Fruit fly (Drosophila melanogaster): ENCODE data around the gene Btk.

Btk gene

DNA sequence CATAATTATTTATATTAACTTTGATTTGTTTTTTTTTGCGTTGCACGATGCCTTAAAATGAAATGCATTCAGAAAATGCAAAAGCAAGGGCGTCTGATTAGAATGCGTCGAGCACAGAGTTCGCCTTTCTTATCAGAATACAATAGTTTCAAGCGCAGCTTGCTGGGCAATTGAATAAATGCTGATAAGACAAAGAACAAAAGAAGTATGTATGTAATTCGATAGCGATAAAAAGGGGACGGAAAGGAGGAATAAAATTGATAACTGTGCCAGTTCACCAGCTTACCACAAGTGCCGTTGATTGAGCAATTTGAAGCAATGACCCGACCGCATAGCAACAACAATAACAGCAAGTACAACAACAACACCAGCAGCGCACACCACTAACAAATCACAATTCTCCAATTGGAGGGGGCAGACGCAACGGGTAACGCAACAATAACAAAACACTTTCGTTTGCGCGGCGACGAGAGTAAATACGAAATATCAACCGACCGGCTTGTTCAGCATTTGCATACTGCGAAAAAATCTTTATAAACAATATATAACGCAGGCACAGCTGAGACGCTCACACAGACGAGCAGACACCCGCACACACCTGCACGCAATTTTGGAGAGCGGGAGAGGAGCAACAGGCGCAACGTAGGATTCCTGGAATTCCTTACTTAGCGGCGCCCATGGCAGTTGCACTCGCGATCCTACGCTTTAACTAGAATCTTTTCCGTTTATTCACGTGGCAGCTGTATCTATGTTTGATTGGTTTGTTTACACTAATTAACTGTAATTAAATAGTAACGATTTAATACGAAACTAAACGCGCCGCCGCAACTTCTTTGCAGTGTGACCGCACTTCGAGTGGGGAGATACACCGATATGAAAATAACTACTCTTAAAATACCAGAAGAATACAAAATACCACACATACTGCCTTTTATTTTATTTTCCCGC, at the start of gene Btk:
Gene Btk (minus strand): TSS at position 860 of the 948 bp plus-strand sequence.
- no peak for TF ChIP-seq CG17801 (GFP tag; optimal IDR thresholded peaks at IDR 0.05; ENCODE audit: partially characterized antibody)

DNA sequence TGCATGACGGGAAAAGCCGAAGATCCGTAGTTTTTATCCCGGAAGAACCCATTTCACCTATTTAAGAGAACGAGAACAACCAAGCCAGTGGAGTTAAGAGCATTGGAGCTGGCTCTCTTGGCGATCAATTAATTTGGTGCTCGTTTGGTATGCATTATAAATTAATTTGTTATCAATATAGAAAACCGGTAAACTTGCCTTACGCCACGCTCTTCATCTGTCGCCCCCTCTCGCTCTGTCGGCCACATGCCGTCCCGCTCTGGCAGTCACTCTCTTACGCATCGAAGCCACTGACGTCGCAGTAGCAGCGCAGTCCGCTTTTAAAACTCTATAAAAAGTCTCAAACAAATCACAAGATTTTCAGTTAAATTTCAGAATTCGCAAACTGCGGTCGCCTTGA, 45.4 kb upstream of the Btk start, which contains the start of gene CG7778:
Gene CG7778 (plus strand): TSS at position 361 of the 400 bp plus-strand sequence.
- no peak for TF ChIP-seq CG17801 (GFP tag; optimal IDR thresholded peaks at IDR 0.05; ENCODE audit: partially characterized antibody)

DNA sequence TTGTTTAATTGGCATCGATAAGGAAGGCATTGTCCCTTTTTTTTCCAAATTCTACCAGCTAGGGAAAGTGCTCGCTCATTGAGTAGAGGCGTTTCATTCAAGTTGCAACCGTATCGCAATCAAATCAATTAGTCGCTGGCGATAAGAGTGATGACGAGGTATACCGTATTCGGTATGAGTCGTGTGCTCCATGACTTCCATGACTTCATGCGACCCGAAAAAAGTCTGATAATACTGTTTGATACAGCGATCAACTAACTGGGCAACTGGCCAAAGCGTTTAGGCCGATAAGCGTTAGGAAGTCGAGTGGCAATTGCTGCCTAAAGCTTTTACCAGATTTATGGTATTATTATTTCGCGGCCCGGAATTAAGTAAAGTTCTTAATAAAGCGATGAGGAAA, 43.7 kb upstream of the Btk start:
- TF ChIP-seq CG17801 (GFP tag; optimal IDR thresholded peaks at IDR 0.05; ENCODE audit: partially characterized antibody), result no peak

DNA sequence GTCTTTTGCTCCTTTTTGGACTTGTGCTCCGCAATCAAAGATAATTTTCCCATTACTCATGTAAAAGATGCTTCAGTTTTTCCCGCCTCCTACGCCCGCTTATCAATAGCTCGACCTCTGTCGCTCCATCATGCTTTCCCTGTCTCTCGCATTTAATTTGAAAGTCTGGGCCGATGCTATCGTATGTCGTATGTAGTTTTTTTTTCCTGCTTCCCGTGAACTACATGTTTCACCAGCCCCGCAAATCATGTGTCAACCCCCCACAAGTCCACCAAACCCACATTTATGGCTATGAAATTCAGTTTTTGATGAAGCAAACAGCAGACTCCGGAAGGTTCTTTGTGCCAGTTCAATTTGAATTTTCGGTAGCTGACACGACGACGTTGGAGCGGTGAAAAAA, 41.5 kb upstream of the Btk start, which contains the start of gene CG14273:
Gene CG14273 (plus strand): TSS at position 301 of the 400 bp plus-strand sequence.
- TF ChIP-seq CG17801 (GFP tag; optimal IDR thresholded peaks at IDR 0.05; ENCODE audit: partially characterized antibody), result no peak

DNA sequence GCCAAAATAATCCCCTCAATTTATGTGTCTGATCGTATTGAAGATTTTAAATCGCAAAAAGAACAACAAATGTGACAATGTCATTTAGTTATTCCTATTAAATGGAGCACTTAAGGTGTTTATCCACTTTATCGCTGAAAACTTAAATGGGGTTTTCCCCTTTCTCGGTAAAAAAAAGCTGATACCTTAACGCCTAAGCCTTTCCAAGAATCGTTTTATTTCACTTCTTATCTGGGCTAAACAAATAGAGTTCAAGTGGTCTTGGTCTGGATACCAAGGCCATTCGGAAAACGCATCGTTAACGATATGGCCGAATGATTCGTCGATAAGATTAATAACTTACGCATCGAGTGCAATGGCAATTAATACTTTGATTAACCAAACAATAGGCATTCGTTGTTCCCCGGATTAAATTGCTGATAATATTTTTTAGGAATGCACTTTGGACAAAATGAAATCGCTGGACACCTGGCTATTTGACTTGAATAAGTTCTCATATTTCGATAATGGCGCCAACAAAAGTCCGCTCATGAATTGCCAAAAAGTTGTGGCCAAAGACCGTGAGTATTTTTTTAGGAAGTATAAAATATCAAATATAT, 39.0 kb upstream of the Btk start:
- no peak for TF ChIP-seq CG17801 (GFP tag; optimal IDR thresholded peaks at IDR 0.05; ENCODE audit: partially characterized antibody)

DNA sequence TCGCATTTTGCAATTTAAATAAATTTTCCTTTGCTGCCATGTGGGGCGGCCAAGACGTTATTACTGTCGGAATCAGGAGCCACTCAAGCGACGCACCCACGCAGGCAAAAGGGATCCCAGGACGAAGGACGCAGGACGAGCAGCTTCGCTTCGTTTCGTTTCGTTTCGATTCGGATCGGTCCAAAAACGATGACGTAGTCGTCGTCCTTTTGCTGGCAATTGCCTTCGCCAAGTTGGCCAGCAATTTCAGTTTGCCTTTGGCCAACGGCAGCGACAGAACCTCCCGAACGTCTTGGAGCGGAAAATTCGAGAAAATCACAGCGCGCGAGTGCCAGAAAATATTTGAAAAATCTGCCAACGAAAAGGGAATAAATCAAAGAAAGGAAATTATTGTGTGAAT, 37.2 kb upstream of the Btk start, which contains the start of gene witty:
Gene witty (plus strand): TSS at position 249 of the 400 bp plus-strand sequence.
- no peak for TF ChIP-seq CG17801 (GFP tag; optimal IDR thresholded peaks at IDR 0.05; ENCODE audit: partially characterized antibody)

DNA sequence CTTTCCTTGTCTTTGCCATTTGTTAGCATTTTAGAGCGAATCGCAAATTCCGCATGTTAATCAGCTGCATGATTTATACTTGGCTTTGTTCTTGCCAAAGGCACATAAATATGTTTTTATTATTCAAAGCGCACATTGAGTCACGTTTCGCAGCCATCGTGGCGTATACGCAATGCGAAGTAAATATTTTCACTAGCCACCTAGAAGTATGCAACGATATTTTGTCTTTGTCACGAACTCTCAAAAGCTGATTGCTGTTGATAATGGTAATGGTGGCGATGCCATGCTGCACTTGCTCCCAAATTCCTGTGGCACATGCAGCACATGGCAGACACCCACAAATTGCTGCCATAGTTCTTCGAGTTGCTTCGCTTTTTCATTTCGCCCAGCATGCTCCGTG, 33.8 kb upstream of the Btk start:
- no peak for TF ChIP-seq CG17801 (GFP tag; optimal IDR thresholded peaks at IDR 0.05; ENCODE audit: partially characterized antibody)

DNA sequence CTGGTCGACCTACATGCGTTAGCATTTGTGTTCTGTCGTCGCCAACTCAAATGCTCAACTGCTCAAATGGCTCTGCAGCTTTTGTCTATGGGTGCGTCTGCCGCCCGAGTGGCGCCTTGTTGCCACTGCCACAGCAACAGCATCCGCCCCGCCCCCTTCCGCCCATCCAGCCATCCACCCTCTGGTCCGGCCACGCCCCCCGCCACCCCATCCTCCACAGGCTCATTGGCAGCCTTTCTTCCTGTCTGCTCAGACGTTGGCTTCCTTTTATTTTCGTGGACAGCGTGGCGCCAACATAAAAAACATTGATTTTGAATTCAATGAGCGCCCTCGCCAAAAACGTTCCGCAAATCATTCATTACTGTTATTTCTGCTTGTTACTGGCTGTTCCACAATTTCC, 32.7 kb upstream of the Btk start:
- no peak for TF ChIP-seq CG17801 (GFP tag; optimal IDR thresholded peaks at IDR 0.05; ENCODE audit: partially characterized antibody)

DNA sequence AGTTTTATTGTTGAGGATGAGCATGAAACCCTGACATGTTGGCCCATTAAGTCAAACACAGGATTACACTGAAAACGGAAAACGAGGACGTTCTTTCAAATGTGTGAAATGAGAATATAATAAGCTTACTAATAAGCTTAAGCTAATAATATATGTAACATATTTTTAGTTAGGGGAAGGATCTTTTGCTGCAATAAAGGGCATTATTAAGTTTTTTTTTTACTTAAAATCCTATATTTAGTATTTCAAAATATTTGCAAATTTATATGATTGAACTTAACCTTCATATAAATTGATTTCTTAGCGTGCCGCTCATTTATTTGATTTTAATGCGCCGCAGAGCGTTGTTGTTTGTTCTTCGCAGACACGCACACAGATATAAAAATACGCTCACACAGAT, 32.3 kb upstream of the Btk start:
- TF ChIP-seq CG17801 (GFP tag; optimal IDR thresholded peaks at IDR 0.05; ENCODE audit: partially characterized antibody), result no peak

DNA sequence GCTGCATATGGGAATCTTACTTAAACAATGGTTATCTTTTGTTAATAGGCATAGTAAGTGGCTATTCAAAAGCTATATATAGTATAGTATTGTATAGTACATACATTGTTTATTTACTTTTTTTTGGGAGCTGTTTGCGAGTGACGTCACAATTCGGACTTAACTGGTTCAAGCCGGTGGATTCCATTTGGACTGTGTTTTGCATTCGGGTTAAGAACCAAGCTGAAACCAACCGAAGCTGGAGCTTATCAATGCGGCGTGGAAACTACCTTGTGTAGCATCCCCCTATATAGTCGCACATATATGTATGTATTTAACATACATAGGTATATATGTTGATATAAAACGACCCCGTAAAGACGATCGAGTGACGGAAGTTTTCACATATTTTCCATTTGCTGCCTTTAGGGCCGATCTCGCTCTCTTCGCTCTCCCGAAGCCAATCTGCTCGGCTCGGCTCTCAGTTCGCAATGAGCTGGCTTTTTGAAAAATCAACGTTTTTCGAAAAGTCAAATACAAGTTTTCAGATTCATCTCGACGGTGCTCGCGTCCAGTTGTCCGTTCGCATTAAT, 27.7 kb upstream of the Btk start:
- no peak for TF ChIP-seq CG17801 (GFP tag; optimal IDR thresholded peaks at IDR 0.05; ENCODE audit: partially characterized antibody)

DNA sequence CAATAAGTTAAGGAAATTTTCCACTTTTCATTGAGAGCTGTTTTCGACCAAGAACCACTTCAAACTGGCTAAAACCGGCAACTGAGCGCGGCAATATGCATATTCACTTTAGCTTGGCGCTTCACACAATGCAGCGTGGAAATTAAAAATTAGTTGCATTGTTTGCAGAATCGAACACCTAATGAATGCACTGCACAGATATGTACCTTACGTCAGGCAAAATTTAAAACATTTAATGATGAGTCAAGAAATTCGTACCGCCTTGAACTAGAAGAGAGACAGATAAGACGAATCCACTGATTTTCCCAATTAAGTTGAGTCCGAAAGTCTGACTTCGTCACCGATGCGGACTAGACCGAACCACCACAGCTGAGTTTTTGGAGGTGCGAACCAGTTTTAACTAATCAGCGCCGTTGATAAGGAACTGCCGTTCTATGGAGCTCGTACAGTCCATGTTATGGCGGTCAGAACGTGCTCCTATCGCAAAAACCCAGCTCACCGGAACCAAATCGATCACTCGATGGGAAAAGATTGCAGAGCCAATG, 27.0 kb upstream of the Btk start:
- no peak for TF ChIP-seq CG17801 (GFP tag; optimal IDR thresholded peaks at IDR 0.05; ENCODE audit: partially characterized antibody)

DNA sequence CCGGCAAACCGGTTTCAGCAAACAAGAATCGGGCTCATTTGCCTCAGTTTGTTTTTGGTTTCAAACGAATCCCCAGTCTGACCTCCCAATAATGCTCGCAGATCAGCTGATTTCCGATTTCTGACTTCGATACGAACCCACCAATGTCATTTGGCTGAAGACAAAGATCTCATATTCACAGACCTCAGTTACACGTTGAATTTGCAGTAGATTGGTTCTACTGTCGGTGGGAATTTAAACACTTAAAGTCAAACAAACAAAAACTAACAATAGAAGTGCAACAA, 26.3 kb upstream of the Btk start, which contains the start of gene CG14275:
Gene CG14275 (plus strand): TSS at position 185 of the 284 bp plus-strand sequence.
- TF ChIP-seq CG17801 (GFP tag; optimal IDR thresholded peaks at IDR 0.05; ENCODE audit: partially characterized antibody), result no peak

DNA sequence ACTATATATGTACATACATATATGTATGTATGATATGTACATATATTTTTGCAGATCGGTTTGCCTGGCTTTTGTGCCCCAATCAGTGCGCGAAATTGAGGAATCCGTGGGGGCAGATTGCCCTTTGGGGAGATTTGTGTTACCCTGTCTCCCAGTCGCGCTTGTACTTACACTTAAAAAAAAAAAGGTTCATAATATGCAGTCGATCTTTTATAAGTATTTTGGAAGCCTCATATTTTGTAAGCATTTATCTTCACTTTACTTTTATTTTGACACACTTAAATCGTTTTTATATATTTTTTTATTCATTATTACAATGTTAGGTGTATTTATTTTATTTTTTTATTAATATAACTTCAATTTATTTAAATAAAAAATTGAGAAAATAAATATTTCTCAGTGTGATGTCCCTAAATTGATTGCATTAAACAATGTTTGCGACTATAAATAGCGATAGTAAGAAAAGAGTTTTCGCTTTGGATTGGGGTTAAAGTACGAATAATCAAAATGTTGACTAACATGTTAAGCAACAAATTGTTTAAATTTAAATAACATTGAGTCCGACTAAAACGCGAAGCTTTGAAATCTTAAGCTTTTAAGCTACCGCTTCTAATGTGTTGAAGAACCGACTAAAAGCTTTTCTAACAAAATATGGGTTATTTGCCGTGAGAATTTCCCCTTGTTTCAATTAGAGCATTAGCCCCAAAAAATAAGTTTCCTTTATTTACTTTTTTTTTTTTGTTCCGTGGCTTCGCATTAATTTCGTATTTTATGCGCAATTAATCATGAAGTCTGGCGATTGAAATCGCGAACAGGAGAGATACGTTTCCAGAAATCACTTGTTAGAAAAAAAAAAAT, 25.8 kb upstream of the Btk start:
- no peak for TF ChIP-seq CG17801 (GFP tag; optimal IDR thresholded peaks at IDR 0.05; ENCODE audit: partially characterized antibody)

DNA sequence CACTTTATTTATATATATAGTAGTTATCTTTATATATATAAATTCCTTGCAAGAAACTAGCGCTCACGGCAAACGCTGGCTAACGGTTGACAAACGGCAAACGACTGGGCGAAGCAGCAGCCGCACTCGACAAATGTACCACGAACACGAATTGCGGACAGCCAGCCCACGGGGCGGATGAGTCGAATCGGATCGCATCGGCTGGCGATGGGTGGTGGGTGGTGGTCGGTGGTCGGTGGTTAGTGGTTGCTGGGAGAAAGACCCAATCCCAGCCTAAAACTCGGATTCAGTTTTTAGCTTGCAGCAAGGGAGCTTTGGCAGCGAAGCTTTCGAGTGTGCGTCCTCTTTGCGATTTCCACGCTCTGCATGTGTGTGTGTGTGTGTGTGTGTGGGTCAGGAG, 24.3 kb upstream of the Btk start, which contains the start of gene CG7781:
Gene CG7781 (minus strand): TSS at position 260 of the 400 bp plus-strand sequence.
- TF ChIP-seq CG17801 (GFP tag; optimal IDR thresholded peaks at IDR 0.05; ENCODE audit: partially characterized antibody), result no peak
